Worm (Caenorhabditis elegans): Measurements from ENCODE around the gene sri-65.

DNA sequence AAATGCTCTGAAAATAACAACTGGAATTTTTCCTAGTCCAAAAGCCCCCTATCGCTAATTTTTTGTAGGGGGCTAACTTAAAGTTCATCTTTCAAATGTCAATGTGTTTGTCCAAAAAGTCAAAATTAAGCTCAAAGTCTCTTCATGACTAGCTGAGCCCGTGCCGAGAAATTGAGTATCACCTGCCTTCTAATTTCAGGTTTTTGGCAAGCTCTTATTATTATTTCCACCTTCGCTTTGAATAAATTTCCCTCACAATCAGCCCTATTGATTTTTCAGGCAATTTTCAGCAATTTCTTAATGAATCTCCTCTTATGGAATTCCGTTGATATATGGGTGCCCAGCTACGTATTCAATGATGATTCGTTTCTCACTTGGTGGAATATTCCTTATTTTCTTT is 11.2 kb upstream of the sri-65 start, which contains the start of gene sre-36:
- TF ChIP-seq bed-2 (GFP tag; IDR thresholded peaks at IDR 0.05) = no peak
- TF ChIP-seq rcor-1 (GFP tag; IDR thresholded peaks at IDR 0.05) = no peak
- no peak for TF ChIP-seq let-526 (GFP tag; IDR thresholded peaks at IDR 0.05)
- no peak for TF ChIP-seq snpc-4 (GFP tag; optimal IDR thresholded peaks at IDR 0.05)
- TF ChIP-seq snpc-4 (tag; optimal IDR thresholded peaks at IDR 0.05) = no peak
- TF ChIP-seq nhr-90 (tag; optimal IDR thresholded peaks at IDR 0.05) = no peak
- TF ChIP-seq mcd-1 (GFP tag; IDR thresholded peaks at IDR 0.05) = no peak
- TF ChIP-seq unc-62 (GFP tag; optimal IDR thresholded peaks at IDR 0.05) = no peak
- no peak for TF ChIP-seq ztf-26 (tag; optimal IDR thresholded peaks at IDR 0.05)
- no peak for TF ChIP-seq aptf-3 (GFP tag; IDR thresholded peaks at IDR 0.05)
